Worm (Caenorhabditis elegans): ENCODE data around the gene tmc-1.

The tmc-1 gene

ce11 chrX:1162019-1162418 lies at the start of gene tmc-1:
TSS of gene tmc-1 (plus strand) at chrX:1162207.
- no peak for TF ChIP-seq unc-62 (GFP tag; optimal IDR thresholded peaks at IDR 0.05)

- no peak for TF ChIP-seq unc-62 (GFP tag; optimal IDR thresholded peaks at IDR 0.05)
Measured at ce11 chrX:1115207-1115606, 46.8 kb upstream of the tmc-1 start.

- no peak for TF ChIP-seq unc-62 (GFP tag; optimal IDR thresholded peaks at IDR 0.05)
Measured at ce11 chrX:1117252-1117651, 44.8 kb upstream of the tmc-1 start.

ce11 chrX:1119305-1119704 lies 42.7 kb upstream of the tmc-1 start, which contains the start of gene C05D9.7:
TSS of gene C05D9.7 (minus strand) at chrX:1119405.
- no peak for TF ChIP-seq unc-62 (GFP tag; optimal IDR thresholded peaks at IDR 0.05)

ce11 chrX:1120326-1120725 lies 41.7 kb upstream of the tmc-1 start:
- TF ChIP-seq unc-62 (GFP tag; optimal IDR thresholded peaks at IDR 0.05): no peak

ce11 chrX:1121575-1121974 lies 40.4 kb upstream of the tmc-1 start:
- no peak for TF ChIP-seq unc-62 (GFP tag; optimal IDR thresholded peaks at IDR 0.05)

- TF ChIP-seq unc-62 (GFP tag; optimal IDR thresholded peaks at IDR 0.05): no peak
Measured at ce11 chrX:1122198-1122597, 39.8 kb upstream of the tmc-1 start.

- TF ChIP-seq unc-62 (GFP tag; optimal IDR thresholded peaks at IDR 0.05): no peak
Measured at ce11 chrX:1123471-1123870, 38.5 kb upstream of the tmc-1 start.

- no peak for TF ChIP-seq unc-62 (GFP tag; optimal IDR thresholded peaks at IDR 0.05)
Measured at ce11 chrX:1124146-1124545, 37.9 kb upstream of the tmc-1 start, which contains the start of gene C05D9.9. TSS of gene C05D9.9 (minus strand) at chrX:1124246.

- no peak for TF ChIP-seq unc-62 (GFP tag; optimal IDR thresholded peaks at IDR 0.05)
Measured at ce11 chrX:1125426-1125825, 36.6 kb upstream of the tmc-1 start, which contains the start of gene lmp-2. TSS of gene lmp-2 (plus strand) at chrX:1125615.

- TF ChIP-seq unc-62 (GFP tag; optimal IDR thresholded peaks at IDR 0.05): no peak
Measured at ce11 chrX:1126207-1126606, 35.8 kb upstream of the tmc-1 start.

ce11 chrX:1128503-1129036 lies 33.4 kb upstream of the tmc-1 start, which contains the start of gene snx-1:
TSS of gene snx-1 (plus strand) at chrX:1128986.
- no peak for TF ChIP-seq unc-62 (GFP tag; optimal IDR thresholded peaks at IDR 0.05)

ce11 chrX:1141617-1142016 lies 20.4 kb upstream of the tmc-1 start:
- no peak for TF ChIP-seq unc-62 (GFP tag; optimal IDR thresholded peaks at IDR 0.05)

- TF ChIP-seq unc-62 (GFP tag; optimal IDR thresholded peaks at IDR 0.05): no peak
Measured at ce11 chrX:1147394-1147793, 14.6 kb upstream of the tmc-1 start.

ce11 chrX:1148438-1148837 lies 13.6 kb upstream of the tmc-1 start, which contains the start of the genes R193.2 and R193.6:
TSS of gene R193.2 (minus strand) at chrX:1148585.
TSS of gene R193.6 (plus strand) at chrX:1148787.
- TF ChIP-seq unc-62 (GFP tag; optimal IDR thresholded peaks at IDR 0.05): no peak

ce11 chrX:1154648-1155047 lies 7.4 kb upstream of the tmc-1 start, which contains the start of gene R193.1:
TSS of gene R193.1 (plus strand) at chrX:1154948.
- no peak for TF ChIP-seq unc-62 (GFP tag; optimal IDR thresholded peaks at IDR 0.05)

ce11 chrX:1167234-1167633 lies 5.2 kb downstream of the tmc-1 start:
- no peak for TF ChIP-seq unc-62 (GFP tag; optimal IDR thresholded peaks at IDR 0.05)

ce11 chrX:1171617-1172016 lies 9.6 kb downstream of the tmc-1 start:
- no peak for TF ChIP-seq unc-62 (GFP tag; optimal IDR thresholded peaks at IDR 0.05)

Data from whole organism, dauer.